Fruit fly (Drosophila melanogaster): ENCODE measurements around the gene CG15741.

DNA sequence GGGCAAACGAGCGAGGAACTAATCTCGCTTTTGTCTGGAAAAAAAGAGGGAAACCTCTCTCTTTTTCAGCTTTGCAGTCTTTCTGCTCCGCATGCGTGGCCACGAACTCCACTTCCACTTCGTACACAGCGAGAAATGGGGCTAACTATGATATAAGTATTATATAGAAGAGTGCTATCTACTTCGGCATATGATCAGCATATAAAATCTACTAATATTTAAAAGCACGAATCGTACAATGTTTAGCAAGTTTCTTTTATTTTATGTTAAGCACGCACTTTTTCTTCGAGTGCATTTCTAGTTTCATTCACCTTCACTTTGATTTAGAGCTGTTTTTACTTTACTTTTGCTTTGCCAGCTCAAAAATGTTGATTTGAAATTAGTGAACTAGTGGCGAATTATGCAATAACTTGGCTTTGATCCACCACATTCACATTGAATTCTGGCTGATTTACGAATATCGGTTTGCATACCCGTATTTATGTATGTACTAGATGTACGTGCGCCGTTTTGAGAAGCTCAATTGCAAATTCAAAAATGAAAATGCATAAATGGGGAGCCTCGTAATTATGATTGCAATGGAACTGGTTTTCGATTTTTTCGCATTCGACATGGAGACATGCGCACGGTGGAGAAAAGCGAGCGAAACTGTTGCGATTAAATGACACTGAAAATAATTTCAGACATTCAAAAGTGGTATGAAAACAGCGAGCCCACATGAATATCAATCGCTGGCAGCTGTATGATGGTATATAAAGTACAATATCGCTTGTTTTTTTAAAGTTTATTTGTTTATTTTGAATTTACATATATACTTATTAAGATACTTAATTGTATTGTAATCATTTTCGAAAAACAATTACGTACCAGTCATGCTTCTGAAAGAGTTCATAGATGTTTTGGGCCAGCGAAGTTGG, 20.0 kb upstream of the CG15741 start:
- TF ChIP-seq bab1 (GFP tag; optimal IDR thresholded peaks at IDR 0.05) (peak; percentile 97), CG5204 (GFP tag; optimal IDR thresholded peaks at IDR 0.05) (no peak), cic (GFP tag; optimal IDR thresholded peaks at IDR 0.05) (no peak), Clk (GFP tag; optimal IDR thresholded peaks at IDR 0.05) (no peak)
